Worm (Caenorhabditis elegans): Measurements from ENCODE around the gene nlp-11.

DNA sequence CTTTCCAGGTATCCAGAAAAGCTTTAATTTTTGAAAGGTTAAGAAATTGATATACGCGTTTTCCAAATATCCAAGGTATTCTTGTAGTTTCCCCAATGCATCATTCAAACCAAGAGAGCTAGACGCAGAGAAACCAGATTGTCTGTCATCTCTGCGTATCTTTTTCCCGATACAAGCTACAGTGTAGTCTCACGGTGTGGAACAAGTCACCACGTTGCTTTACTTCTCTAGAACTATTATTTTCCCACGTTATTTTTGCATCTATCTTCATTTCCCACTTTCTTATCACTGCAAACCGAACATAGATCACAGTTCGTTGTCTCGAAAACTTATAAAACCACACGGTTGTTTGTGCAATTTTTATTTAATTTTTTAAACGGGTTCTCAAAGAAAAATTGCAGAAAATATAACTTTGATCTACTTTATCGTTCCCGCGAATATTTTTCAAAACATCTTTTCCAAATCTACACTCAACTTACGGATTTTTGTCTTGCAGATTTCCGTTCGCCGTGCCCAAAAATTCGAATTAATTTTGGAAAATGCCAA, 35.5 kb downstream of the nlp-11 start, which contains the start of gene gstk-1:
- no peak for TF ChIP-seq dao-5 (tag; optimal IDR thresholded peaks at IDR 0.05)
- TF ChIP-seq him-1 (tag; optimal IDR thresholded peaks at IDR 0.05): no peak
